Worm (Caenorhabditis elegans): ENCODE results near the gene nhr-91.

The nhr-91 gene

DNA sequence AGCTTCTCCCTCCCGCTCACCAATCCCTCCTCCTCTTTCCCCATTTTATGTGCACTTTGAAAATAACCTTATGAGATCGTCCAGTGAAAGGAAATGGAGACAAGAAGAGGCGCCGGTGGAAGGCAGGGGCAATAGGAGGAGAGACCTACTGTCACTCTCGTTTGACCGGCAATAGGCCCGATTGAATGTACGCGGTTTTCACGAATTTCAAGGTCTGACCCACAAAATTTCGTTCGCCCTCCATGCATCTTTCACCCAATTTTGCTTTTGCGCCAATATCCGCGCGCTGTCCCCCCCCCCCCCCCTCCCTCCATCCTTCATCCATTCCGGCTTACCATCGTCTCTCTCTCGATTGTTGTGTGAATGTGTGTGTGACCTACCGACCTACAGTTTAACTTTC is 1.5 kb upstream of the nhr-91 start:
- TF ChIP-seq ztf-7 (tag; optimal IDR thresholded peaks at IDR 0.05) (no peak), unc-62 (GFP tag; optimal IDR thresholded peaks at IDR 0.05 in 1 of 2) (peak in 1 of 2 experiments; percentile 66), unc-62 (tag; optimal IDR thresholded peaks at IDR 0.05) (no peak), unc-39 (tag; optimal IDR thresholded peaks at IDR 0.05) (no peak), set-16 (GFP tag; IDR thresholded peaks at IDR 0.05) (peak; percentile 24; the same call in 1 of the 2 replicates), nhr-48 (tag; optimal IDR thresholded peaks at IDR 0.05) (no peak), ceh-82 (tag; optimal IDR thresholded peaks at IDR 0.05) (no peak), cey-2 (tag; optimal IDR thresholded peaks at IDR 0.05; ENCODE audit: borderline replicate concordance, insufficient read depth) (no peak), nhr-77 (tag; optimal IDR thresholded peaks at IDR 0.05) (no peak), sdz-12 (GFP tag; optimal IDR thresholded peaks at IDR 0.05) (no peak), madf-5 (GFP tag; IDR thresholded peaks at IDR 0.05) (no peak), nhr-111 (GFP tag; optimal IDR thresholded peaks at IDR 0.05) (no peak), F44E2.7 (GFP tag; IDR thresholded peaks at IDR 0.05) (no peak), lin-39 (tag; optimal IDR thresholded peaks at IDR 0.05) (no peak), egl-27 (tag; optimal IDR thresholded peaks at IDR 0.05) (no peak), nhr-237 (tag; optimal IDR thresholded peaks at IDR 0.05) (no peak), aha-1 (tag) (peak; percentile 2), mdt-29 (GFP tag; IDR thresholded peaks at IDR 0.05) (no peak), rbr-2 (tag; optimal IDR thresholded peaks at IDR 0.05) (no peak), nhr-76 (tag; optimal IDR thresholded peaks at IDR 0.05) (no peak), zip-2 (tag; optimal IDR thresholded peaks at IDR 0.05) (no peak), D1046.2 (GFP tag; IDR thresholded peaks at IDR 0.05) (no peak)

DNA sequence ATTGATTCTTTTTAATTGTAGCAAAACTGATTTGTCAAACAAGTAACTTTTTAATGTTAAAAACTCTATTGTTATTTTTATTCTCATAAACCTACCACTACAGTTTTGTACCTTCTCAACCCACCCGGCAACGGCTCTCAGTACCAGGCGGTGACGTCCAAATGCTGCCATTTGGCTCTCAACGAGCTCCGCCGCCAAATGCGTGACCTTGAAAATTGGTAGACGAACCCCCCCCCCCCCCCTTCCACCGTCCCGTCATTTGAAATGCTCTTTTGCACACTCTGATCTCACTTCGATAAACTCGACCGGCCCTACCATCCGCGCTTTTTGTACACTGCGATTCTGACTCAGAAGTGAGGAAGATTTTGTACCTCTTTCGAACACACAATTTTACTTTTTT is 484 bp upstream of the nhr-91 start:
- TF ChIP-seq unc-130 (GFP tag; optimal IDR thresholded peaks at IDR 0.05): no peak
- TF ChIP-seq set-16 (GFP tag; IDR thresholded peaks at IDR 0.05): peak; percentile 60
- 0 out of 2 replicates have a peak, but pooled peaks have one; percentile 38 for TF ChIP-seq dmd-9 (GFP tag; IDR thresholded peaks at IDR 0.05)

ce11 chrX:15310330-15310776 is 1.2 kb downstream of the nhr-91 start:
- TF ChIP-seq nhr-28 (tag; optimal IDR thresholded peaks at IDR 0.05): no peak
- TF ChIP-seq egl-43 (GFP tag; IDR thresholded peaks at IDR 0.05): peak; percentile 69; the same call in 1 of the 2 replicates
- no peak for TF ChIP-seq attf-4 (tag; optimal IDR thresholded peaks at IDR 0.05)
- TF ChIP-seq duxl-1 (tag; optimal IDR thresholded peaks at IDR 0.05; ENCODE audit: poor library complexity): no peak
- no peak for TF ChIP-seq Y5F2A.4 (GFP tag; optimal IDR thresholded peaks at IDR 0.05)
- no peak for TF ChIP-seq D1046.2 (GFP tag; IDR thresholded peaks at IDR 0.05)
- no peak for TF ChIP-seq lin-1 (GFP tag; IDR thresholded peaks at IDR 0.05)
- TF ChIP-seq lin-38 (GFP tag; IDR thresholded peaks at IDR 0.05): no peak
- no peak for TF ChIP-seq zip-11 (GFP tag; IDR thresholded peaks at IDR 0.05)
- TF ChIP-seq daf-19 (GFP tag; conservative IDR thresholded peaks at IDR 0.05): no peak
- no peak for TF ChIP-seq mep-1 (tag; optimal IDR thresholded peaks at IDR 0.05)
- TF ChIP-seq spr-1 (tag; optimal IDR thresholded peaks at IDR 0.05): no peak
- TF ChIP-seq vab-7 (GFP tag; IDR thresholded peaks at IDR 0.05): no peak
- no peak for TF ChIP-seq zfp-3 (GFP tag; conservative IDR thresholded peaks at IDR 0.05)
- TF ChIP-seq Y105C5A.15 (GFP tag; IDR thresholded peaks at IDR 0.05): no peak
- TF ChIP-seq gei-8 (GFP tag; optimal IDR thresholded peaks at IDR 0.05): no peak
- TF ChIP-seq ceh-82 (tag; optimal IDR thresholded peaks at IDR 0.05): no peak
- peak; percentile 48 for TF ChIP-seq mxl-3 (GFP tag; optimal IDR thresholded peaks at IDR 0.05)
- no peak for TF ChIP-seq lin-29 (GFP tag; IDR thresholded peaks at IDR 0.05)
- peak; percentile 11 for TF ChIP-seq hlh-30 (tag; optimal IDR thresholded peaks at IDR 0.05; ENCODE audit: insufficient read depth)
- TF ChIP-seq lsy-2 (tag; optimal IDR thresholded peaks at IDR 0.05): no peak
- no peak for TF ChIP-seq ztf-7 (tag; optimal IDR thresholded peaks at IDR 0.05)
- TF ChIP-seq hmg-1.1 (GFP tag; IDR thresholded peaks at IDR 0.05): no peak
- TF ChIP-seq set-16 (GFP tag; IDR thresholded peaks at IDR 0.05): peak; percentile 96
- no peak for TF ChIP-seq fos-1 (tag; optimal IDR thresholded peaks at IDR 0.05)
- TF ChIP-seq Y75B8A.6 (GFP tag; IDR thresholded peaks at IDR 0.05): no peak
- TF ChIP-seq hlh-11 (tag; optimal IDR thresholded peaks at IDR 0.05): peak; percentile 65
- TF ChIP-seq nhr-25 (tag; optimal IDR thresholded peaks at IDR 0.05; ENCODE audit: borderline replicate concordance, insufficient read depth): peak; percentile 87
- TF ChIP-seq pha-4 (GFP tag; IDR thresholded peaks at IDR 0.05): no peak
- no peak for TF ChIP-seq pha-4 (tag; optimal IDR thresholded peaks at IDR 0.05)

Measured in whole organism, L4 larva.